Worm (Caenorhabditis elegans) whole organism, L1 larva: ENCODE data around the gene cls-3.

Experiments
- C04F5.9 ChIP-seq: sonication (generic microtip); optimal IDR thresholded peaks from 2 replicates; lab custom pipeline; 2016; ENCODE audit warnings: missing genetic modification characterization, missing compliant biosample characterization
- C16A3.4 ChIP-seq: fragments of 150-350 bp; optimal IDR thresholded peaks from 2 replicates; lab custom pipeline; 2014; ENCODE audit warnings: missing biosample characterization, missing genetic modification characterization
- F16B12.6 ChIP-seq: fragments of 150-350 bp; optimal IDR thresholded peaks from 2 replicates; lab custom pipeline; 2014; ENCODE audit warnings: missing biosample characterization, missing genetic modification characterization
- Y116A8C.19 ChIP-seq: sonication (generic microtip); optimal IDR thresholded peaks from 2 replicates; lab custom pipeline; 2016; ENCODE audit warnings: missing compliant biosample characterization, missing genetic modification characterization, borderline replicate concordance
- aha-1 ChIP-seq: fragments of 150-350 bp; optimal IDR thresholded peaks from 2 replicates; lab custom pipeline; 2014; ENCODE audit warnings: missing biosample characterization, missing genetic modification characterization
- blmp-1 ChIP-seq: fragments of 150-350 bp; optimal IDR thresholded peaks from 2 replicates; lab custom pipeline; 2014; ENCODE audit warnings: missing biosample characterization, missing genetic modification characterization
- ceh-63 ChIP-seq: fragments of 200-800 bp; sonication (Bioruptor generic); optimal IDR thresholded peaks from 2 replicates; lab custom pipeline; 2018; ENCODE audit warnings: mild to moderate bottlenecking, missing genetic modification characterization, missing compliant biosample characterization
- ceh-82 ChIP-seq, 3 experiments: fragments of 150-350 bp in 1 of 3; sonication (generic microtip) in 2 of 3; optimal IDR thresholded peaks; 2 replicates each; lab custom pipeline; 2014 to 2017; ENCODE audit warnings: missing biosample characterization in 3 of 3, missing genetic modification characterization in 3 of 3
- ceh-88 ChIP-seq: fragments of 200-800 bp; sonication (Bioruptor generic); IDR thresholded peaks from 2 replicates; pipeline ENCODE4 v1.3.6; 2022; ENCODE audit warnings: missing genetic modification characterization, missing compliant biosample characterization
- ceh-90 ChIP-seq: sonication (generic microtip); optimal IDR thresholded peaks from 2 replicates; lab custom pipeline; 2016; ENCODE audit warnings: missing genetic modification characterization, missing compliant biosample characterization
- ces-1 ChIP-seq: fragments of 150-350 bp; optimal IDR thresholded peaks from 2 replicates; lab custom pipeline; 2014; ENCODE audit warnings: missing biosample characterization, missing genetic modification reagents, missing genetic modification characterization
- efl-1 ChIP-seq, 4 experiments: fragments of 150-350 bp; optimal IDR thresholded peaks in 3 of 4; peaks in 1 of 4; 1 replicate in 1 of 4; 2 replicates in 3 of 4; lab custom pipeline; 2014; ENCODE audit warnings: missing biosample characterization in 2 of 4, missing genetic modification characterization in 2 of 4, missing genetic modification reagents in 2 of 4
- efl-3 ChIP-seq: fragments of 200-800 bp; sonication (Bioruptor generic); optimal IDR thresholded peaks from 2 replicates; lab custom pipeline; 2018; ENCODE audit warnings: mild to moderate bottlenecking, missing genetic modification characterization, missing compliant biosample characterization
- egl-13 ChIP-seq: sonication (generic microtip); optimal IDR thresholded peaks from 2 replicates; lab custom pipeline; 2016; ENCODE audit warnings: missing genotype, missing genetic modification reagents, missing genetic modification characterization, missing compliant biosample characterization
- elt-2 ChIP-seq: sonication (generic microtip); optimal IDR thresholded peaks from 2 replicates; lab custom pipeline; 2016; ENCODE audit warnings: missing genetic modification characterization, mild to moderate bottlenecking, inconsistent platforms, missing compliant biosample characterization, missing genetic modification reagents
- ets-5 ChIP-seq: fragments of 200-800 bp; sonication (Bioruptor generic); IDR thresholded peaks from 2 replicates; pipeline ENCODE4 v1.3.6; 2022; ENCODE audit warnings: missing genetic modification characterization, missing compliant biosample characterization
- fkh-4 ChIP-seq: sonication (generic microtip); optimal IDR thresholded peaks from 2 replicates; lab custom pipeline; 2016; ENCODE audit warnings: missing compliant biosample characterization, missing genetic modification characterization, borderline replicate concordance
- fos-1 ChIP-seq: fragments of 150-350 bp; optimal IDR thresholded peaks from 2 replicates; lab custom pipeline; 2014; ENCODE audit warnings: missing biosample characterization, missing genetic modification characterization
- hlh-17 ChIP-seq: fragments of 200-800 bp; sonication (Bioruptor generic); optimal IDR thresholded peaks from 2 replicates; lab custom pipeline; 2018; ENCODE audit warnings: missing genetic modification characterization, mild to moderate bottlenecking, missing compliant biosample characterization, moderate library complexity, borderline replicate concordance
- isw-1 ChIP-seq: fragments of 200-800 bp; sonication (Bioruptor generic); IDR thresholded peaks from 2 replicates; pipeline ENCODE4 v1.3.6; 2022; ENCODE audit warnings: missing genetic modification characterization, missing compliant biosample characterization
- lin-14 ChIP-seq: fragments of 200-800 bp; sonication (Bioruptor generic); optimal IDR thresholded peaks from 2 replicates; lab custom pipeline; 2018; ENCODE audit warnings: mild to moderate bottlenecking, missing genetic modification characterization, moderate library complexity, missing compliant biosample characterization
- lin-15B ChIP-seq: fragments of 150-350 bp; sonication (generic microtip); optimal IDR thresholded peaks from 3 replicates; lab custom pipeline; 2014; ENCODE audit warnings: missing biosample characterization, missing genetic modification characterization
- lin-35 ChIP-seq, 2 experiments: fragments of 150-350 bp; optimal IDR thresholded peaks; 2 replicates each; lab custom pipeline; 2014; ENCODE audit warnings: missing biosample characterization in 2 of 2, missing genetic modification characterization in 2 of 2, missing genetic modification reagents in 2 of 2
- lin-39 ChIP-seq: fragments of 150-350 bp; optimal IDR thresholded peaks from 2 replicates; lab custom pipeline; 2014; ENCODE audit warnings: missing biosample characterization, missing genetic modification reagents, missing genetic modification characterization
- lir-3 ChIP-seq: sonication (generic microtip); optimal IDR thresholded peaks from 2 replicates; lab custom pipeline; 2016; ENCODE audit warnings: mild to moderate bottlenecking, missing genetic modification characterization, moderate library complexity, missing compliant biosample characterization; ENCODE audit not compliant: poor library complexity
- mdl-1 ChIP-seq, 2 experiments: fragments of 150-350 bp; optimal IDR thresholded peaks; 2 replicates each; lab custom pipeline; 2014 to 2017; ENCODE audit warnings: missing biosample characterization in 2 of 2, missing genetic modification characterization in 2 of 2, inconsistent platforms in 1 of 2
- mep-1 ChIP-seq: fragments of 150-350 bp; optimal IDR thresholded peaks from 2 replicates; lab custom pipeline; 2014; ENCODE audit warnings: missing biosample characterization, missing genetic modification characterization
- nhr-11 ChIP-seq: fragments of 150-350 bp; optimal IDR thresholded peaks from 2 replicates; lab custom pipeline; 2014; ENCODE audit warnings: missing biosample characterization, missing genetic modification characterization
- nhr-28 ChIP-seq: fragments of 150-350 bp; optimal IDR thresholded peaks from 2 replicates; lab custom pipeline; 2014; ENCODE audit warnings: missing biosample characterization, missing genetic modification characterization
- nhr-47 ChIP-seq: sonication (generic microtip); optimal IDR thresholded peaks from 2 replicates; lab custom pipeline; 2016; ENCODE audit warnings: mild to moderate bottlenecking, missing genetic modification characterization, moderate library complexity, missing compliant biosample characterization
- nhr-76 ChIP-seq: sonication (generic microtip); optimal IDR thresholded peaks from 2 replicates; lab custom pipeline; 2017; ENCODE audit warnings: missing biosample characterization, missing genetic modification characterization
- nhr-85 ChIP-seq: sonication (generic microtip); peaks from one replicate; lab custom pipeline; 2016; ENCODE audit warnings: missing genetic modification characterization, inconsistent platforms, missing compliant biosample characterization
- nhr-90 ChIP-seq: sonication (generic microtip); optimal IDR thresholded peaks from 2 replicates; lab custom pipeline; 2016; ENCODE audit warnings: mild to moderate bottlenecking, missing genetic modification characterization, missing compliant biosample characterization; ENCODE audit not compliant: poor library complexity
- pag-3 ChIP-seq: sonication (generic microtip); optimal IDR thresholded peaks from 2 replicates; lab custom pipeline; 2017; ENCODE audit warnings: missing genetic modification characterization, mild to moderate bottlenecking, missing compliant biosample characterization, antibody characterized with exemption, borderline replicate concordance; ENCODE audit not compliant: insufficient read depth
- rnt-1 ChIP-seq: sonication (generic microtip); optimal IDR thresholded peaks from 2 replicates; lab custom pipeline; 2016; ENCODE audit warnings: mild to moderate bottlenecking, missing genetic modification characterization, moderate library complexity, missing compliant biosample characterization
- skn-1 ChIP-seq: fragments of 150-350 bp; optimal IDR thresholded peaks from 2 replicates; lab custom pipeline; 2014; ENCODE audit warnings: missing biosample characterization, missing genetic modification characterization
- snpc-4 ChIP-seq: fragments of 150-350 bp; optimal IDR thresholded peaks from 2 replicates; lab custom pipeline; 2014; ENCODE audit warnings: missing biosample characterization, missing genetic modification characterization
- snu-23 ChIP-seq: sonication (generic microtip); optimal IDR thresholded peaks from 2 replicates; lab custom pipeline; 2016; ENCODE audit warnings: missing genetic modification characterization, missing compliant biosample characterization
- sup-37 ChIP-seq: fragments of 200-800 bp; sonication (Bioruptor generic); optimal IDR thresholded peaks from 2 replicates; lab custom pipeline; 2018; ENCODE audit warnings: mild to moderate bottlenecking, missing genetic modification characterization, missing compliant biosample characterization
- swsn-7 ChIP-seq: sonication (generic microtip); optimal IDR thresholded peaks from 2 replicates; lab custom pipeline; 2016; ENCODE audit warnings: missing genetic modification characterization, missing compliant biosample characterization
- tbx-2 ChIP-seq: sonication (generic microtip); optimal IDR thresholded peaks from 2 replicates; lab custom pipeline; 2016; ENCODE audit warnings: missing genetic modification characterization, missing compliant biosample characterization
- tlp-1 ChIP-seq: fragments of 150-350 bp; optimal IDR thresholded peaks from 2 replicates; lab custom pipeline; 2014; ENCODE audit warnings: missing biosample characterization, missing genetic modification characterization
- unc-130 ChIP-seq: fragments of 150-350 bp; optimal IDR thresholded peaks from 2 replicates; lab custom pipeline; 2017; ENCODE audit warnings: missing biosample characterization, missing genetic modification characterization, inconsistent platforms
- unc-30 ChIP-seq: sonication (generic microtip); optimal IDR thresholded peaks from 2 replicates; lab custom pipeline; 2017; ENCODE audit warnings: missing biosample characterization, missing genetic modification characterization
- unc-62 ChIP-seq: fragments of 150-350 bp; optimal IDR thresholded peaks from 2 replicates; lab custom pipeline; 2014; ENCODE audit warnings: missing biosample characterization, missing genetic modification reagents, missing genetic modification characterization
- unc-86 ChIP-seq: sonication (generic microtip); optimal IDR thresholded peaks from 2 replicates; lab custom pipeline; 2016; ENCODE audit warnings: missing genetic modification characterization, missing compliant biosample characterization
- unc-98 ChIP-seq: fragments of 200-800 bp; sonication (Bioruptor generic); IDR thresholded peaks from 2 replicates; pipeline ENCODE4 v1.3.6; 2022; ENCODE audit warnings: missing genetic modification characterization, missing compliant biosample characterization
- vab-15 ChIP-seq: sonication (generic microtip); optimal IDR thresholded peaks from 2 replicates; lab custom pipeline; 2017; ENCODE audit warnings: missing genotype, mild to moderate bottlenecking, missing genetic modification characterization, missing compliant biosample characterization
- xbp-1 ChIP-seq: sonication (generic microtip); optimal IDR thresholded peaks from 2 replicates; lab custom pipeline; 2016; ENCODE audit warnings: missing genetic modification characterization, missing compliant biosample characterization
- zip-4 ChIP-seq: fragments of 200-800 bp; sonication (Bioruptor generic); optimal IDR thresholded peaks from 2 replicates; lab custom pipeline; 2018; ENCODE audit warnings: mild to moderate bottlenecking, missing genetic modification characterization, moderate library complexity, missing compliant biosample characterization
- ztf-4 ChIP-seq: fragments of 150-350 bp; optimal IDR thresholded peaks from 2 replicates; lab custom pipeline; 2014; ENCODE audit warnings: missing biosample characterization, missing genetic modification characterization

The cls-3 gene

ce11 chrIII:9239983-9240382 lies 49.1 kb upstream of the cls-3 start, which contains the start of gene saeg-2 (continued):
- TF ChIP-seq Y116A8C.19, result no peak
- no peak for TF ChIP-seq elt-2 (tag; lab: Kevin White, UChicago)
- TF ChIP-seq lir-3 (tag; lab: Kevin White, UChicago), result no peak
- no peak for TF ChIP-seq unc-130 (tag; lab: Kevin White, UChicago)
- TF ChIP-seq unc-98, result no peak
- peak; percentile 31 for TF ChIP-seq C16A3.4
- TF ChIP-seq efl-1 (optimal IDR thresholded peaks at IDR 0.05; lab: Kevin White, UChicago), result peak; percentile 40 to 54
- peak in 1 of 2 experiments; percentile 20 for TF ChIP-seq efl-1 (GFP tag; optimal IDR thresholded peaks at IDR 0.05 in 1 of 2; lab: Kevin White, UChicago)
- peak; percentile 12 for TF ChIP-seq rnt-1 (tag; lab: Kevin White, UChicago)
- peak; percentile 5 for TF ChIP-seq nhr-47
- TF ChIP-seq efl-3 (GFP tag; lab: Kevin White, UChicago), result no peak
- no peak for TF ChIP-seq vab-15 (tag; lab: Kevin White, UChicago)
- no peak for TF ChIP-seq unc-86 (tag; lab: Kevin White, UChicago)
- peak; percentile 3 for TF ChIP-seq xbp-1
- peak in 1 of 3 experiments; percentile 27 for TF ChIP-seq ceh-82 (tag; optimal IDR thresholded peaks at IDR 0.05; lab: Kevin White, UChicago)
- peak; percentile 9 for TF ChIP-seq lin-15B (tag; lab: Kevin White, UChicago)
- TF ChIP-seq sup-37 (GFP tag; lab: Kevin White, UChicago), result no peak
- no peak for TF ChIP-seq unc-62
- TF ChIP-seq nhr-28 (tag; lab: Kevin White, UChicago), result no peak
- TF ChIP-seq tlp-1 (tag; lab: Kevin White, UChicago), result no peak
- no peak for TF ChIP-seq fos-1
- no peak for TF ChIP-seq ceh-63 (GFP tag; lab: Kevin White, UChicago)
- no peak for TF ChIP-seq ceh-88 (GFP tag; lab: Robert Waterston, UW)
- TF ChIP-seq mep-1, result no peak
- no peak for TF ChIP-seq egl-13
- no peak for TF ChIP-seq zip-4 (GFP tag; lab: Kevin White, UChicago)
- no peak for TF ChIP-seq fkh-4 (tag; lab: Kevin White, UChicago)
- TF ChIP-seq nhr-76, result no peak
- peak; percentile 47 for TF ChIP-seq blmp-1
- no peak for TF ChIP-seq unc-30
- TF ChIP-seq snpc-4 (tag; lab: Kevin White, UChicago), result no peak
- TF ChIP-seq F16B12.6 (tag; lab: Kevin White, UChicago), result no peak
- TF ChIP-seq skn-1 (tag; lab: Kevin White, UChicago), result peak; percentile 5
- TF ChIP-seq mdl-1 (tag; optimal IDR thresholded peaks at IDR 0.05; lab: Kevin White, UChicago), result peak in 1 of 2 experiments; percentile 27
- TF ChIP-seq swsn-7 (tag; lab: Kevin White, UChicago), result peak; percentile 38
- TF ChIP-seq isw-1 (GFP tag; lab: Robert Waterston, UW), result no peak
- no peak for TF ChIP-seq hlh-17 (GFP tag; lab: Kevin White, UChicago)
- TF ChIP-seq ztf-4, result no peak
- no peak for TF ChIP-seq C04F5.9
- TF ChIP-seq pag-3 (tag; lab: Kevin White, UChicago), result no peak
- no peak for TF ChIP-seq ces-1 (GFP tag; lab: Kevin White, UChicago)
- no peak for TF ChIP-seq ets-5 (GFP tag; lab: Robert Waterston, UW)
- peak; percentile 44 to 57 for TF ChIP-seq lin-35 (GFP tag; optimal IDR thresholded peaks at IDR 0.05; lab: Kevin White, UChicago)
- TF ChIP-seq aha-1, result no peak
- no peak for TF ChIP-seq nhr-11 (tag; lab: Kevin White, UChicago)
- no peak for TF ChIP-seq lin-39 (tag; lab: Kevin White, UChicago)
- TF ChIP-seq nhr-85 (tag; lab: Kevin White, UChicago), result peak; percentile 39
- no peak for TF ChIP-seq ceh-90 (tag; lab: Kevin White, UChicago)
- peak; percentile 76 for TF ChIP-seq lin-14
- peak; percentile 14 for TF ChIP-seq tbx-2
- no peak for TF ChIP-seq nhr-90
- peak; percentile 62 for TF ChIP-seq snu-23
